Worm (Caenorhabditis elegans): ENCODE data around the gene adss-1.

DNA sequence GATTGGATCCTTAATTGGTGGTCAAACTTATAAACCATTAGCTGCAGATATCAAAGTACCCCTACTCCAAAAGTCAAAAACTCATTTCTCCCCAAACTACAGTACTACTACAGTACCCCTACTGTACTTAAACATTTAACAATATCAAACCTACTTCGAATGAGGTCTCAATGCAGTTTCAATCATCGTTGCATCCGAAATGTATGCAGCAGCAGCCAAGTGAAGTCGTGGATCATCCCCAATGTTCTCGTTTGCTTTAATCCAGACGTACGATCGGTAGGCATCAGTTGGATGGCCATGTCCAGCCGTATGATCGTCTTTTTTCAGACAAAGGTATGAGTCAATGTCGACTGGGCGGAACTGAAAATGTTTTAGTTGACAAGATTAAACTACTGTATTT, 34.3 kb upstream of the adss-1 start:
- TF ChIP-seq lim-7 (GFP tag; IDR thresholded peaks at IDR 0.05), result no peak
- TF ChIP-seq vab-7 (GFP tag; IDR thresholded peaks at IDR 0.05), result no peak
- no peak for TF ChIP-seq snpc-4 (tag; optimal IDR thresholded peaks at IDR 0.05)
- TF ChIP-seq mes-2 (tag; optimal IDR thresholded peaks at IDR 0.05; ENCODE audit: poor library complexity, severe bottlenecking), result no peak
- no peak for TF ChIP-seq lir-3 (tag; optimal IDR thresholded peaks at IDR 0.05)
- no peak for TF ChIP-seq Y75B8A.6 (GFP tag; IDR thresholded peaks at IDR 0.05)
- TF ChIP-seq aly-2 (tag; optimal IDR thresholded peaks at IDR 0.05), result no peak
- no peak for TF ChIP-seq zag-1 (tag; optimal IDR thresholded peaks at IDR 0.05)
- no peak for TF ChIP-seq nhr-11 (tag; optimal IDR thresholded peaks at IDR 0.05)
- TF ChIP-seq unc-62 (GFP tag; optimal IDR thresholded peaks at IDR 0.05 in 1 of 2), result no peak
- TF ChIP-seq unc-62 (tag; optimal IDR thresholded peaks at IDR 0.05), result no peak
- TF ChIP-seq nhr-6 (tag; optimal IDR thresholded peaks at IDR 0.05), result no peak
- TF ChIP-seq ama-1 (optimal IDR thresholded peaks at IDR 0.05), result no peak
- no peak for TF ChIP-seq tag-97 (GFP tag; IDR thresholded peaks at IDR 0.05)
